Worm (Caenorhabditis elegans): Measurements from ENCODE around the gene aars-1.

DNA sequence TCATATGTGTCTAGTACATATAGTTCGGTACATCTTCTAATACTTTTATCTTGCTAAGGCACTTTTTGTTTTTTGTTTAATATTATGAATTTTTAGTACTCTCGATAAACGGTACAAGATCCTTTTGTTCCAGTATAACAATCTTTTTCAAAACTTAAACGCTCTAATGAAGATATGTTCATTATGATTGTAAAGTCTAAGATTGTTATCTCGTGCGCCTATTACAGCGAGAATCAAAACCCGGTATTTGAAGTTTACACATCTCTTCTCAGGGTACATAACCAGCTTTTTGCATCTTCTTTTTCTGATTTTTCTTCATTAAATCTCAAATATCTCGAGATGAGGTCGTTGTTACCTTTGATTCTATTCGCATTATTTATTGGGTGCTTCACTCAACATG, 23.7 kb upstream of the aars-1 start, which contains the start of gene B0334.13:
- TF ChIP-seq flt-1 (GFP tag; IDR thresholded peaks at IDR 0.05): no peak
- no peak for TF ChIP-seq ztf-23 (GFP tag; IDR thresholded peaks at IDR 0.05)
- TF ChIP-seq tab-1 (GFP tag; IDR thresholded peaks at IDR 0.05): no peak
- no peak for TF ChIP-seq klf-2 (GFP tag; conservative IDR thresholded peaks at IDR 0.05)
- TF ChIP-seq T22C8.4 (GFP tag; IDR thresholded peaks at IDR 0.05): no peak
- TF ChIP-seq cog-1 (tag; optimal IDR thresholded peaks at IDR 0.05): no peak
- TF ChIP-seq ref-1 (GFP tag; conservative IDR thresholded peaks at IDR 0.05): no peak

All from whole organism, midembryonic.